Fruit fly (Drosophila melanogaster) whole organism, adult: ENCODE measurements around the gene Der-1.

Source experiments
- CG11617 ChIP-seq: fragments of 200-800 bp; sonication (Bioruptor generic); optimal IDR thresholded peaks from 2 replicates; lab custom pipeline; 2017; ENCODE audit warnings: mild to moderate bottlenecking, missing biosample characterization, missing genetic modification reagents, missing genetic modification characterization
- CG1620 ChIP-seq: fragments of 200-800 bp; sonication (Bioruptor generic); optimal IDR thresholded peaks from 2 replicates; lab custom pipeline; 2016; ENCODE audit warnings: missing biosample characterization, missing genetic modification characterization
- CG5204 ChIP-seq: fragments of 200-800 bp; sonication (Bioruptor generic); optimal IDR thresholded peaks from 2 replicates; lab custom pipeline; 2016; ENCODE audit warnings: missing biosample characterization, missing genetic modification characterization
- CG7101 ChIP-seq: fragments of 200-800 bp; sonication (Bioruptor generic); optimal IDR thresholded peaks from 2 replicates; lab custom pipeline; 2018; ENCODE audit warnings: missing biosample characterization, mild to moderate bottlenecking, missing genetic modification characterization, moderate library complexity
- Crg-1 ChIP-seq: fragments of 200-800 bp; sonication (Bioruptor generic); optimal IDR thresholded peaks from 2 replicates; lab custom pipeline; 2016; ENCODE audit warnings: missing biosample characterization, missing genetic modification characterization
- bab1 ChIP-seq: fragments of 200-800 bp; sonication (Bioruptor generic); optimal IDR thresholded peaks from 3 replicates; lab custom pipeline; 2019; ENCODE audit warnings: missing biosample characterization, mild to moderate bottlenecking, missing genetic modification characterization, moderate library complexity
- cic ChIP-seq: fragments of 200-800 bp; sonication (Bioruptor generic); optimal IDR thresholded peaks from 2 replicates; lab custom pipeline; 2017; ENCODE audit warnings: missing biosample characterization, mild to moderate bottlenecking, missing genetic modification characterization, moderate library complexity
- kay ChIP-seq: fragments of 200-800 bp; sonication (Bioruptor generic); peaks from one replicate; lab custom pipeline; 2016; ENCODE audit warnings: missing biosample characterization, missing genetic modification characterization, borderline replicate concordance

DNA sequence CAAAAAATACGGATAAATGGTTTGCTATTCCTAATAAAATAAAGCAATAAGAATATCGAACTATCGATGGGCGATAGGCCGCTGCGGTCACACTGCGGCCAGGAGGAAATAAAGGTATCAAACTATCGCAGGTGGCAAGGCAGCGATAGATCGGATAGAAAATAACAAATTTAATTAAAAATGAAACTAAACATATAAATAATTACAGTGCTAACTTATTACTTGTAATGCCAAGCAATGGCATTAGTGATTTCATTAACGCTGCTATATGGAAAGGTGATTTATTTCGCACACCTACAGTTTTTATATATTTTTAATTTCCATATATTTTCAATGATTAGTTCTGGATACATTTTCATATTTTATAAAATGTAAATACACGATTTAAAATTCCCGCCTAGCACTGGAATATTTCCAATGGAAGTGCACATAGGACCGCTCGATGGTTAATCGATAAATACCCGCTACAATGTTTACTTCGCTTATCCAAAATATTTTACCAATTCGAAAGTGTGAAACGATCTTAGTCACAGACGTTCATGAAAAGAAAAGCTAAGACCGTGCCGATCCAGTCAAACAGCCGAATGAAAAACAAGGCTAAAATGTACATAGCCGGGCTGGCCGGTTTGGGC, 7.1 kb downstream of the Der-1 start, which contains the start of the genes CG15356 and CG15362:
- TF ChIP-seq cic (GFP tag; lab: Kevin White, UChicago) (no peak), CG5204 (GFP tag; lab: Kevin White, UChicago) (no peak), Crg-1 (GFP tag; lab: Kevin White, UChicago) (peak; percentile 52), bab1 (GFP tag; lab: Kevin White, UChicago) (peak; percentile 60), CG11617 (GFP tag; lab: Kevin White, UChicago) (peak; percentile 45), CG1620 (GFP tag; lab: Kevin White, UChicago) (peak; percentile 70), CG7101 (tag; lab: Kevin White, UChicago) (no peak), kay (GFP tag; lab: Kevin White, UChicago) (no peak)
